Worm (Caenorhabditis elegans) whole organism, L1 larva: ENCODE data around the gene timp-1.

ENCODE experiments used
- C04F5.9 ChIP-seq: sonication (generic microtip); optimal IDR thresholded peaks from 2 replicates; lab custom pipeline; 2016; ENCODE audit warnings: missing genetic modification characterization, missing compliant biosample characterization
- C16A3.4 ChIP-seq: fragments of 150-350 bp; optimal IDR thresholded peaks from 2 replicates; lab custom pipeline; 2014; ENCODE audit warnings: missing biosample characterization, missing genetic modification characterization
- C34B4.2 ChIP-seq: sonication (generic microtip); optimal IDR thresholded peaks from 2 replicates; lab custom pipeline; 2017; ENCODE audit warnings: mild to moderate bottlenecking, missing genetic modification characterization, missing compliant biosample characterization
- F16B12.6 ChIP-seq: fragments of 150-350 bp; optimal IDR thresholded peaks from 2 replicates; lab custom pipeline; 2014; ENCODE audit warnings: missing biosample characterization, missing genetic modification characterization
- Y116A8C.19 ChIP-seq: sonication (generic microtip); optimal IDR thresholded peaks from 2 replicates; lab custom pipeline; 2016; ENCODE audit warnings: missing compliant biosample characterization, missing genetic modification characterization, borderline replicate concordance
- aly-2 ChIP-seq: fragments of 150-350 bp; optimal IDR thresholded peaks from 2 replicates; lab custom pipeline; 2014; ENCODE audit warnings: missing biosample characterization, missing genetic modification characterization
- blmp-1 ChIP-seq: fragments of 150-350 bp; optimal IDR thresholded peaks from 2 replicates; lab custom pipeline; 2014; ENCODE audit warnings: missing biosample characterization, missing genetic modification characterization
- ceh-8 ChIP-seq: fragments of 200-800 bp; sonication (Bioruptor generic); optimal IDR thresholded peaks from 2 replicates; lab custom pipeline; 2018; ENCODE audit warnings: mild to moderate bottlenecking, missing genetic modification characterization, moderate library complexity, missing compliant biosample characterization
- dsc-1 ChIP-seq: sonication (generic microtip); optimal IDR thresholded peaks from 2 replicates; lab custom pipeline; 2016; ENCODE audit warnings: mild to moderate bottlenecking, missing genetic modification characterization, missing compliant biosample characterization
- egl-13 ChIP-seq: sonication (generic microtip); optimal IDR thresholded peaks from 2 replicates; lab custom pipeline; 2016; ENCODE audit warnings: missing genotype, missing genetic modification reagents, missing genetic modification characterization, missing compliant biosample characterization
- egl-27 ChIP-seq, 2 experiments: fragments of 150-350 bp in 1 of 2; sonication (generic microtip); optimal IDR thresholded peaks; 3 replicates each; lab custom pipeline; 2017 to 2018; ENCODE audit warnings: missing biosample characterization in 2 of 2, missing genetic modification characterization in 2 of 2, missing genetic modification reagents in 2 of 2
- fkh-4 ChIP-seq: sonication (generic microtip); optimal IDR thresholded peaks from 2 replicates; lab custom pipeline; 2016; ENCODE audit warnings: missing compliant biosample characterization, missing genetic modification characterization, borderline replicate concordance
- fkh-8 ChIP-seq: sonication (generic microtip); optimal IDR thresholded peaks from 2 replicates; lab custom pipeline; 2016; ENCODE audit warnings: mild to moderate bottlenecking, missing genetic modification characterization, missing compliant biosample characterization
- hlh-4 ChIP-seq: sonication (generic microtip); optimal IDR thresholded peaks from 2 replicates; lab custom pipeline; 2016; ENCODE audit warnings: mild to moderate bottlenecking, missing genetic modification characterization, missing compliant biosample characterization
- lin-13 ChIP-seq: fragments of 150-350 bp; optimal IDR thresholded peaks from 2 replicates; lab custom pipeline; 2014; ENCODE audit warnings: missing biosample characterization, missing genetic modification reagents, missing genetic modification characterization
- lsy-2 ChIP-seq, 2 experiments: fragments of 150-350 bp; optimal IDR thresholded peaks; 2 replicates each; lab custom pipeline; 2014; ENCODE audit warnings: missing biosample characterization in 2 of 2, missing genetic modification characterization in 2 of 2
- mef-2 ChIP-seq: fragments of 150-350 bp; optimal IDR thresholded peaks from 2 replicates; lab custom pipeline; 2014; ENCODE audit warnings: missing biosample characterization, missing genetic modification characterization
- mep-1 ChIP-seq: fragments of 150-350 bp; optimal IDR thresholded peaks from 2 replicates; lab custom pipeline; 2014; ENCODE audit warnings: missing biosample characterization, missing genetic modification characterization
- nhr-12 ChIP-seq: sonication (generic microtip); optimal IDR thresholded peaks from 2 replicates; lab custom pipeline; 2017; ENCODE audit warnings: missing biosample characterization, missing genetic modification characterization
- nhr-19 ChIP-seq: fragments of 200-800 bp; sonication (Bioruptor generic); conservative IDR thresholded peaks from 2 replicates; pipeline ENCODE4 v1.3.6; 2022; ENCODE audit warnings: missing genetic modification characterization, missing compliant biosample characterization
- nhr-237 ChIP-seq: fragments of 150-350 bp; optimal IDR thresholded peaks from 2 replicates; lab custom pipeline; 2014; ENCODE audit warnings: missing biosample characterization, missing genetic modification characterization
- nhr-47 ChIP-seq: sonication (generic microtip); optimal IDR thresholded peaks from 2 replicates; lab custom pipeline; 2016; ENCODE audit warnings: mild to moderate bottlenecking, missing genetic modification characterization, moderate library complexity, missing compliant biosample characterization
- nhr-71 ChIP-seq: sonication (generic microtip); optimal IDR thresholded peaks from 2 replicates; lab custom pipeline; 2016; ENCODE audit warnings: mild to moderate bottlenecking, missing genetic modification characterization, moderate library complexity, missing compliant biosample characterization
- nhr-84 ChIP-seq: sonication (generic microtip); optimal IDR thresholded peaks from 2 replicates; lab custom pipeline; 2017; ENCODE audit warnings: missing biosample characterization, missing genetic modification characterization
- nhr-90 ChIP-seq: sonication (generic microtip); optimal IDR thresholded peaks from 2 replicates; lab custom pipeline; 2016; ENCODE audit warnings: mild to moderate bottlenecking, missing genetic modification characterization, missing compliant biosample characterization; ENCODE audit not compliant: poor library complexity
- rnt-1 ChIP-seq: sonication (generic microtip); optimal IDR thresholded peaks from 2 replicates; lab custom pipeline; 2016; ENCODE audit warnings: mild to moderate bottlenecking, missing genetic modification characterization, moderate library complexity, missing compliant biosample characterization
- swsn-7 ChIP-seq: sonication (generic microtip); optimal IDR thresholded peaks from 2 replicates; lab custom pipeline; 2016; ENCODE audit warnings: missing genetic modification characterization, missing compliant biosample characterization
- unc-130 ChIP-seq: fragments of 150-350 bp; optimal IDR thresholded peaks from 2 replicates; lab custom pipeline; 2017; ENCODE audit warnings: missing biosample characterization, missing genetic modification characterization, inconsistent platforms
- unc-86 ChIP-seq: sonication (generic microtip); optimal IDR thresholded peaks from 2 replicates; lab custom pipeline; 2016; ENCODE audit warnings: missing genetic modification characterization, missing compliant biosample characterization
- xbp-1 ChIP-seq: sonication (generic microtip); optimal IDR thresholded peaks from 2 replicates; lab custom pipeline; 2016; ENCODE audit warnings: missing genetic modification characterization, missing compliant biosample characterization
- zag-1 ChIP-seq: fragments of 150-350 bp; optimal IDR thresholded peaks from 2 replicates; lab custom pipeline; 2014; ENCODE audit warnings: missing biosample characterization, missing genetic modification characterization
- ztf-11 ChIP-seq, 2 experiments: sonication (generic microtip); optimal IDR thresholded peaks; 2 replicates each; lab custom pipeline; 2016 to 2017; ENCODE audit warnings: missing genetic modification characterization in 2 of 2, missing biosample characterization in 1 of 2, missing compliant biosample characterization in 1 of 2

The timp-1 gene

DNA sequence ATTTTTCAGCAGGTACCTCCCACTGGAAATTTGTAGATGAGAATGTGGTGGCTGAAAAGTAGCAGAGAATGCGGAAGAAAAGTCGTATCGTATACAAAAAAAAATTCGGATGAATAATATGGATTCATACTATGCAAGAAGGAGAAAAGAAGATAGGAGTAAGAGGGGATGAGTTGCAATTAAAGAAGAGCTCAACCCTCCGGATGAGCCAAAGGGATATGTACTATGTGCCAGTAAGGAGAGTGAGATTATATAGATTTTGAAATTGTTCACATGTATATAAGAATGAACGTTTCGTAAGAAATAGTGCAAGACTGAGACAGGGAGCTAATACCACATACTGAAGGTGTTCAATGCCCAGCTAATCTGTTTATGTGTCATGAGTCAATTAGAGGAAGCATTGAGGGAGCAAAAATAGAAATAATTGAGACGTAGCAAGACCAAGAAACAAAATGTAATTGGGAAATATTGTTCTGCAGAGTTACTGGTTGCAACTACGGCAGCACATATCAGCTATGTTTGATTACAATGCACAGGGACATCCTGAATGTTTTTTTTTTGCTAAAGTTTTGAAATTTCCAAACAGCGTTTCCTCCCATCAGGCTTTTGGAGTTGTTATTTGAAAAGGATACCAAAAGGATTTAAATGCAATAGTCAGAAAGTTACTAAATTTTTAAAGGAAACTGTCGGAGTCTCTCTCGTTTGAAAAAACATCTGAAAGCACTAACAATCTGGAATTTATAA lies 38.6 kb upstream of the timp-1 start, which contains the start of gene F20D6.8:
F20D6.8 (minus strand) TSS at position 51 of the 744 bp plus-strand sequence.
- peak; percentile 80 for TF ChIP-seq dsc-1 (tag; lab: Kevin White, UChicago)
- no peak for TF ChIP-seq C34B4.2 (tag; lab: Kevin White, UChicago)
- TF ChIP-seq lin-13 (GFP tag; lab: Kevin White, UChicago), result no peak
- TF ChIP-seq egl-27 (tag; optimal IDR thresholded peaks at IDR 0.05; lab: Kevin White, UChicago), result no peak
- no peak for TF ChIP-seq nhr-19
- no peak for TF ChIP-seq unc-130 (tag; lab: Kevin White, UChicago)
- no peak for TF ChIP-seq zag-1 (tag; lab: Kevin White, UChicago)
- TF ChIP-seq mef-2 (tag; lab: Kevin White, UChicago), result no peak

DNA sequence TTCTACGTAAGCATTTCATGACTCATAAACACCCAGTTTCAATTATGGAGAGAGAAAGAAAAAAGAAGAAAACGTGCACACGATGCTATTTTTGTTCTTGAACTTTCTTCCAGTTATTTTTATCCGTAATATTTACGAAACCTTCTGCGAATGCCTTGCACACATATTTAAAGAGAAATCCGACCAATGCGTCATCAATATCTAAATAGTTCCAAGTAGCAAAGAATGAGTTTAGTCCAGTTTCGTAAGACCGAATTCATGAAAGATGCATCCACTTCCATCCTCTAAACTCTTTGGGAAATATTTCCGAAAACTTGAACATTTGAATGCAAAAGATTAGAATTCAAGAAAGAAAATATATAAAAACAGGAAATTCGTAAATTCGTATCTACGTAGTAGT lies 37.9 kb upstream of the timp-1 start:
- peak; percentile 63 for TF ChIP-seq unc-86 (tag; lab: Kevin White, UChicago)
- TF ChIP-seq F16B12.6, result no peak
- TF ChIP-seq dsc-1 (tag; lab: Kevin White, UChicago), result peak; percentile 27
- TF ChIP-seq lsy-2 (tag; optimal IDR thresholded peaks at IDR 0.05; lab: Kevin White, UChicago), result no peak
- TF ChIP-seq nhr-84 (tag; lab: Kevin White, UChicago), result no peak
- TF ChIP-seq nhr-12 (tag; lab: Kevin White, UChicago), result no peak
- no peak for TF ChIP-seq nhr-237 (tag; lab: Kevin White, UChicago)
- peak; percentile 30 for TF ChIP-seq nhr-71
- TF ChIP-seq C16A3.4 (tag; lab: Kevin White, UChicago), result no peak
- TF ChIP-seq fkh-4 (tag; lab: Kevin White, UChicago), result peak; percentile 19
- peak; percentile 9 for TF ChIP-seq egl-13 (tag; lab: Kevin White, UChicago)
- no peak for TF ChIP-seq blmp-1 (tag; lab: Kevin White, UChicago)
- no peak for TF ChIP-seq C34B4.2 (tag; lab: Kevin White, UChicago)
- TF ChIP-seq swsn-7 (tag; lab: Kevin White, UChicago), result no peak
- TF ChIP-seq nhr-90 (tag; lab: Kevin White, UChicago), result no peak

DNA sequence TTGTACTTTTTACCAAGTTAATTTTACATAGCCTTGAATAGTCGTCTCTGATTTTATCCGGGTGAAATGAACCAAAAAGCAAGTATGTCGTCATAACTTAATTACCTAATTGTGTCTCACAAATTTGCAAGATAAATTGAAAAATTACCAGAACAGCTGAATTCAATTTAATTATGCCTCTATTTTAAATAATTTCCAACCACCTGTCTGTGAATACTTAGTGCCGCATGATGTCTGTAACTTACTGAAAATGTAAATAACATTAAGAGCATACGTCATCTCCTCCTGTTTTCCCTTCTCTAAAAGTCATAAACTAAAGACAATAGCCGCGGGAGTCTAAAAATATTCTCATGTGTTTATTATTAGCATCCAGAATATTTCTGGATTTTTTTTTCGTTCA lies 36.7 kb upstream of the timp-1 start:
- peak; percentile 49 for TF ChIP-seq dsc-1 (tag; lab: Kevin White, UChicago)
- peak; percentile 52 for TF ChIP-seq fkh-8
- TF ChIP-seq hlh-4, result peak; percentile 77
- no peak for TF ChIP-seq aly-2 (tag; lab: Kevin White, UChicago)
- TF ChIP-seq nhr-71, result peak; percentile 41
- TF ChIP-seq nhr-47 (tag; lab: Kevin White, UChicago), result peak; percentile 53
- peak; percentile 74 for TF ChIP-seq ceh-8 (GFP tag; lab: Kevin White, UChicago)
- no peak for TF ChIP-seq xbp-1 (tag; lab: Kevin White, UChicago)
- TF ChIP-seq, all 84 proteins: peak for 6

DNA sequence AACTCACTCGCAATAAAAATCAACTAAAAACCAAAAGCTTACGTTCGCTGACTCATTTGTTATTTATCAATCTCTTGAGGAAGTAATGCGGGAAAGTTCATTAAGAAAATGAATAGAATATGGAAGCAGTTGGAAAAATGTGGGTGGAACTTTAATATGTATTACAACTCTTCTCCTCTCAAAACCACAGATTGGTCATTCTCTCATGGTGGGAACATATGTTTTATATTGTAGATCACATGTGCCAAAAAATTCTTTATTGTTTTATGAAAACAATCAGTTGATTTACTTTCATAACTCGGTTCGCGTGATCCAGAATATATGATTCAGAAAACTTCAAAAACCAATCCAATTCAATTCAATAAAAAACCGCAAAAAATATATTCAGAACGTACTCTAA lies 35.3 kb upstream of the timp-1 start:
- TF ChIP-seq ztf-11 (tag; optimal IDR thresholded peaks at IDR 0.05; lab: Kevin White, UChicago) (no peak), C04F5.9 (tag; lab: Kevin White, UChicago) (no peak), lin-13 (GFP tag; lab: Kevin White, UChicago) (no peak), fkh-4 (tag; lab: Kevin White, UChicago) (peak; percentile 69), Y116A8C.19 (tag; lab: Kevin White, UChicago) (no peak), lsy-2 (tag; optimal IDR thresholded peaks at IDR 0.05; lab: Kevin White, UChicago) (no peak), dsc-1 (tag; lab: Kevin White, UChicago) (peak; percentile 91)

DNA sequence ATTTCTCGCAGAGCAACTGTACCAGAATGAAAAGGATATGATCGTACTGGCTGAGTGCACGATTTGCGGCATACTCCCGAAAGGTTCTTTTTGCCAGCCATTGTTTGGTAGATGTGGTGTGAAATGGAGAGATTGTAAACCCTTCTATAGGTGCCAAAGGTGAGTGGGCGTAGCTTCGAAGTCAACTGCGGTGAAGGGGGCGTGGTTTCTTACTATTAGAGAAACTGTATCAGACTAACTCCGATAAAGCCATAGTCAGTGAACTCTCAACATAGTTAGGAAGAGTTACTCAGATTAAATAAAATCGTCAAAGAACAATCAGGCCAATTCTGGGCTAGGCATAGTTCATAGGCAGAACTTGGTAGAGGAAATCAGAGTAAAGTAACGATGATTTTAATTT lies 29.7 kb upstream of the timp-1 start, which contains the start of gene F20D6.9:
F20D6.9 (minus strand) TSS at position 101 of the 400 bp plus-strand sequence.
- TF ChIP-seq nhr-71, result no peak
- no peak for TF ChIP-seq mep-1 (tag; lab: Kevin White, UChicago)
- TF ChIP-seq rnt-1, result no peak
- no peak for TF ChIP-seq ztf-11 (tag; optimal IDR thresholded peaks at IDR 0.05; lab: Kevin White, UChicago)
